Fruit fly (Drosophila melanogaster) whole organism, embryonic: ENCODE measurements around the gene eIF3l.

Source experiments
- Oli ChIP-seq: fragments of 200-800 bp; sonication (Bioruptor generic); optimal IDR thresholded peaks from 2 replicates; lab custom pipeline; 2018; ENCODE audit warnings: missing biosample characterization, mild to moderate bottlenecking, missing genetic modification characterization, moderate library complexity
- pan ChIP-seq, 4 experiments: fragments of >200 bp in 3 of 4; fragments of 200-800 bp in 1 of 4; sonication (Bioruptor generic) in 1 of 4; optimal IDR thresholded peaks in 3 of 4; IDR thresholded peaks in 1 of 4; 2 replicates each; pipeline versions ENCODE4 v1.3.6 to Lab custom; 2017 to 2022; ENCODE audit warnings: missing biosample characterization in 2 of 4, missing genetic modification characterization in 2 of 4, mixed read lengths in 1 of 4

- TF ChIP-seq Oli (tag; lab: Kevin White, UChicago) (no peak), pan (optimal IDR thresholded peaks at IDR 0.05; lab: Kevin White, UChicago) (no peak), pan (GFP tag; optimal IDR thresholded peaks at IDR 0.05 in 1 of 2, IDR thresholded peaks at IDR 0.05 in 1 of 2) (no peak)
These were observed 49.9 kb downstream of the eIF3l start for dm6 chr3L:12095960-12096359.
